Worm (Caenorhabditis elegans): Measurements from ENCODE around the gene Y82E9BL.12.

DNA sequence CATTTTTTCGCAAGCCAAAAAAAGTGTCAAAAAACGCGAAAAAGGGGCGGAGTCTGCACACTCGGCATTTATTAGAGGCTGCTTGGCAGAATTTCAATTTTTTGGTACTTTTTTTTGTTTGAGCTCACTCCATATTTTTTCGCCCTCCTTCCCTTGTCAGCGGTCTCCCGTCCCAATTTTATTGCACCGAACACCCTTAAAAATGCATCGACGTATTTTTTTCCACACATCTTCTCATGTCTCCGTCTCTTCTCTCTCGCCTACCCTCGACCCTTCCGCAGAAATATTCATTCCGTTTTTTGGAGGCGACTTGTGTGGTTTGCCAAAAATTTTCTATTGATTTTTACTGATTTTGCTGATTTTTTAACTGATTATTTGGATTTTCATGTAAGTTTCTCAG is 17.5 kb downstream of the Y82E9BL.12 start, which contains the start of gene Y82E9BL.18:
- TF ChIP-seq unc-120 (tag; optimal IDR thresholded peaks at IDR 0.05; ENCODE audit: poor library complexity, severe bottlenecking) (no peak), ceh-39 (tag; optimal IDR thresholded peaks at IDR 0.05) (no peak), blmp-1 (tag; optimal IDR thresholded peaks at IDR 0.05) (no peak), mep-1 (tag; optimal IDR thresholded peaks at IDR 0.05) (no peak), sptf-1 (tag; optimal IDR thresholded peaks at IDR 0.05) (no peak), nhr-237 (tag; optimal IDR thresholded peaks at IDR 0.05) (no peak), nhr-28 (tag; optimal IDR thresholded peaks at IDR 0.05) (no peak), pha-4 (tag; optimal IDR thresholded peaks at IDR 0.05) (no peak), lin-13 (tag; optimal IDR thresholded peaks at IDR 0.05) (no peak), nhr-76 (tag; optimal IDR thresholded peaks at IDR 0.05) (no peak), ztf-11 (tag; optimal IDR thresholded peaks at IDR 0.05) (no peak), zip-8 (tag; optimal IDR thresholded peaks at IDR 0.05) (no peak), unc-39 (tag; optimal IDR thresholded peaks at IDR 0.05) (no peak)

Measured in whole organism, mixed stage, embryonic.